Fruit fly (Drosophila melanogaster): ENCODE measurements around the gene Sol1.

Sol1 gene

dm6 chr3R:12373800-12374199 lies 12.2 kb upstream of the Sol1 start, which contains the start of gene GstD4:
Gene GstD4, plus strand, starts transcription at chr3R:12374100.
- TF ChIP-seq CG15073 (GFP tag; optimal IDR thresholded peaks at IDR 0.05) (no peak), exex (tag; optimal IDR thresholded peaks at IDR 0.05) (peak; percentile 23)

- no peak for TF ChIP-seq peb (GFP tag; IDR thresholded peaks at IDR 0.05)
- peak; percentile 10 for TF ChIP-seq cg (GFP tag; optimal IDR thresholded peaks at IDR 0.05)
- TF ChIP-seq exex (tag; optimal IDR thresholded peaks at IDR 0.05): peak; percentile 62
- TF ChIP-seq CG8924 (tag; optimal IDR thresholded peaks at IDR 0.05): peak; percentile 2
- 0 out of 2 replicates have a peak, but pooled peaks have one; percentile 8 for TF ChIP-seq amos (GFP tag; IDR thresholded peaks at IDR 0.05; ENCODE audit: partially characterized antibody)
- no peak for TF ChIP-seq abd-A (tag; optimal IDR thresholded peaks at IDR 0.05)
- TF ChIP-seq CG10267 (tag; optimal IDR thresholded peaks at IDR 0.05): peak; percentile 5
- peak; percentile 98 for TF ChIP-seq stwl (tag; optimal IDR thresholded peaks at IDR 0.05)
These were observed 10.7 kb upstream of the Sol1 start, which contains the start of gene GstD5 for dm6 chr3R:12375258-12375783. Gene GstD5, plus strand, starts transcription at chr3R:12375733.

- TF ChIP-seq CG31388 (GFP tag; optimal IDR thresholded peaks at IDR 0.05): no peak
- TF ChIP-seq CG7963 (GFP tag; IDR thresholded peaks at IDR 0.05; ENCODE audit: partially characterized antibody): no peak
- TF ChIP-seq gsb-n (tag; optimal IDR thresholded peaks at IDR 0.05): no peak
- TF ChIP-seq klu (GFP tag; IDR thresholded peaks at IDR 0.05): no peak
- TF ChIP-seq CG1647 (GFP tag; optimal IDR thresholded peaks at IDR 0.05): no peak
These were observed 9.2 kb upstream of the Sol1 start, which contains the start of gene GstD6 for dm6 chr3R:12376828-12377227. Gene GstD6, plus strand, starts transcription at chr3R:12377128.

dm6 chr3R:12378200-12378599 lies 7.8 kb upstream of the Sol1 start, which contains the start of gene GstD7:
Gene GstD7, plus strand, starts transcription at chr3R:12378500.
- TF ChIP-seq TFAM (GFP tag; optimal IDR thresholded peaks at IDR 0.05): no peak
- no peak for TF ChIP-seq CG4820 (GFP tag; optimal IDR thresholded peaks at IDR 0.05)
- no peak for TF ChIP-seq HLHmδ (GFP tag; optimal IDR thresholded peaks at IDR 0.05)
- no peak for TF ChIP-seq Antp (GFP tag; optimal IDR thresholded peaks at IDR 0.05)
- no peak for TF ChIP-seq CG18262 (tag; optimal IDR thresholded peaks at IDR 0.05)

- TF ChIP-seq CG8290 (GFP tag; optimal IDR thresholded peaks at IDR 0.05): no peak
- no peak for TF ChIP-seq CG8290 (tag; optimal IDR thresholded peaks at IDR 0.05)
- no peak for TF ChIP-seq Trl (optimal IDR thresholded peaks at IDR 0.05)
- no peak for TF ChIP-seq Trl (GFP tag; optimal IDR thresholded peaks at IDR 0.05)
- TF ChIP-seq fd102C (GFP tag; optimal IDR thresholded peaks at IDR 0.05): no peak
- no peak for TF ChIP-seq CG10654 (GFP tag; optimal IDR thresholded peaks at IDR 0.05)
- TF ChIP-seq mld (GFP tag; IDR thresholded peaks at IDR 0.05; ENCODE audit: partially characterized antibody): no peak
- TF ChIP-seq GATAe (GFP tag; conservative IDR thresholded peaks at IDR 0.05): no peak
- TF ChIP-seq CG10543 (GFP tag; optimal IDR thresholded peaks at IDR 0.05): no peak
- peak; percentile 9 for TF ChIP-seq grn (GFP tag; optimal IDR thresholded peaks at IDR 0.05)
- TF ChIP-seq sug (tag; optimal IDR thresholded peaks at IDR 0.05): peak; percentile 23
- TF ChIP-seq lola (GFP tag; optimal IDR thresholded peaks at IDR 0.05): no peak
- no peak for TF ChIP-seq sd (tag; optimal IDR thresholded peaks at IDR 0.05)
- peak; percentile 79 for TF ChIP-seq exex (tag; optimal IDR thresholded peaks at IDR 0.05)
- peak; percentile 50 for TF ChIP-seq mirr (GFP tag; optimal IDR thresholded peaks at IDR 0.05)
- no peak for TF ChIP-seq Usf (GFP tag; optimal IDR thresholded peaks at IDR 0.05)
These were observed 6.8 kb upstream of the Sol1 start for dm6 chr3R:12379249-12379648.

Data from whole organism, embryonic.